Fruit fly (Drosophila melanogaster): ENCODE results near the gene nonC.

The nonC gene

dm6 chrX:6820703-6821102 lies 3.6 kb upstream of the nonC start, which contains the start of the genes Nf-YC and xit:
TSS of gene Nf-YC (minus strand) at chrX:6820919.
TSS of gene xit (plus strand) at chrX:6821016.
- TF ChIP-seq Hr4 (GFP tag; optimal IDR thresholded peaks at IDR 0.05), result no peak
- no peak for TF ChIP-seq CG16779 (tag; optimal IDR thresholded peaks at IDR 0.05)

DNA sequence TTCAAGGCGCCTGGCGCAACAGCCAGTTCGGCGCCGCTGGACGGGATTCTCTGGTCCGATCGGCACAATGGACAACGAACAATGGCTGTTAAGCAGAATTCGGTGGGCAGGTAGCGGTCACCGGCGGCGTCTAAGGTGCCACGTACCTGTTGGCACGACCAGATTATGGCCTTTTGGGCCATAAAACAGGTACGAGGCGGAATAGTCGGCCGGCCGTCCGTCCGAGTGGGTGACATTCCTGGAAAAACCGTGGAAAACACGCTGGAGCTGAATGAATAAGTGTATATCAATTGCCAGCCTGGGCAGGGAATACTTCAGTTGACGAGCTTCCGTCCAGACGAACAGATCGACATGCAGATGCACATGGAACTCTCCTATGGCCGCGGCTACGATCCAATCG lies 1.4 kb upstream of the nonC start, which contains the start of gene Atx-1:
TSS of gene Atx-1 (plus strand) at position 301 of the 400 bp plus-strand sequence.
- TF ChIP-seq CG34406 (GFP tag; optimal IDR thresholded peaks at IDR 0.05), result no peak
- TF ChIP-seq achi (GFP tag; optimal IDR thresholded peaks at IDR 0.05), result no peak
- no peak for TF ChIP-seq Sox14 (GFP tag; optimal IDR thresholded peaks at IDR 0.05)
- TF ChIP-seq CG6854 (GFP tag; optimal IDR thresholded peaks at IDR 0.05), result no peak
- no peak for TF ChIP-seq CG10631 (GFP tag; optimal IDR thresholded peaks at IDR 0.05)
- no peak for TF ChIP-seq CG10669 (GFP tag; optimal IDR thresholded peaks at IDR 0.05)
- no peak for TF ChIP-seq OdsH (GFP tag; optimal IDR thresholded peaks at IDR 0.05)
- TF ChIP-seq Met (GFP tag; optimal IDR thresholded peaks at IDR 0.05), result no peak
- no peak for TF ChIP-seq Smox (GFP tag; optimal IDR thresholded peaks at IDR 0.05)
- no peak for TF ChIP-seq ss (GFP tag; optimal IDR thresholded peaks at IDR 0.05)
- no peak for TF ChIP-seq Eip75B (GFP tag; optimal IDR thresholded peaks at IDR 0.05)
- no peak for TF ChIP-seq fd59A (GFP tag; optimal IDR thresholded peaks at IDR 0.05)

- TF ChIP-seq CG6792 (GFP tag; optimal IDR thresholded peaks at IDR 0.05) (no peak), Hr39 (GFP tag; optimal IDR thresholded peaks at IDR 0.05) (no peak), CG11294 (GFP tag; IDR thresholded peaks at IDR 0.05) (no peak), CG16779 (tag; optimal IDR thresholded peaks at IDR 0.05) (no peak), CG8319 (GFP tag; optimal IDR thresholded peaks at IDR 0.05) (no peak), svp (GFP tag) (no peak), topi (GFP tag; optimal IDR thresholded peaks at IDR 0.05) (no peak), Gug (GFP tag; IDR thresholded peaks at IDR 0.05) (no peak), Hr4 (GFP tag; optimal IDR thresholded peaks at IDR 0.05) (no peak), Smox (GFP tag; optimal IDR thresholded peaks at IDR 0.05) (no peak), achi (GFP tag; optimal IDR thresholded peaks at IDR 0.05) (no peak), Sox14 (GFP tag; optimal IDR thresholded peaks at IDR 0.05) (no peak), cyc (GFP tag; optimal IDR thresholded peaks at IDR 0.05) (no peak), Eip75B (GFP tag; optimal IDR thresholded peaks at IDR 0.05) (no peak)
Measured at dm6 chrX:6832584-6832983, 8.3 kb downstream of the nonC start, which contains the start of gene mAChR-C. TSS of gene mAChR-C (minus strand) at chrX:6832684.

dm6 chrX:6843841-6844440 lies 19.6 kb downstream of the nonC start, which contains the start of the genes CG14435 and Tmf:
TSS of gene CG14435 (minus strand) at chrX:6843921.
TSS of gene Tmf (plus strand) at chrX:6844341.
- TF ChIP-seq Sox15 (GFP tag; optimal IDR thresholded peaks at IDR 0.05), result peak; percentile 69
- TF ChIP-seq lz (GFP tag; optimal IDR thresholded peaks at IDR 0.05), result peak; percentile 81
- peak; percentile 62; the same call in 1 of the 2 replicates for TF ChIP-seq CG11294 (GFP tag; IDR thresholded peaks at IDR 0.05)
- no peak for TF ChIP-seq CG9139 (GFP tag; optimal IDR thresholded peaks at IDR 0.05)
- TF ChIP-seq fd59A (GFP tag; optimal IDR thresholded peaks at IDR 0.05), result peak; percentile 59
- TF ChIP-seq CG6808 (GFP tag; optimal IDR thresholded peaks at IDR 0.05), result peak; percentile 65
- TF ChIP-seq CG3032 (tag; optimal IDR thresholded peaks at IDR 0.05), result peak; percentile 78
- TF ChIP-seq CG7368 (GFP tag; optimal IDR thresholded peaks at IDR 0.05), result peak; percentile 31
- TF ChIP-seq CG6276 (GFP tag; optimal IDR thresholded peaks at IDR 0.05), result no peak
- peak; percentile 63 for TF ChIP-seq CG6792 (GFP tag; optimal IDR thresholded peaks at IDR 0.05)
- no peak for TF ChIP-seq vri (GFP tag; optimal IDR thresholded peaks at IDR 0.05)
- TF ChIP-seq Sox102F (GFP tag; optimal IDR thresholded peaks at IDR 0.05), result peak; percentile 63
- TF ChIP-seq eg (GFP tag; IDR thresholded peaks at IDR 0.05), result peak; percentile 80
- peak; percentile 79 for TF ChIP-seq pdm3 (GFP tag; optimal IDR thresholded peaks at IDR 0.05)
- peak; percentile 72 for TF ChIP-seq Eip75B (GFP tag; optimal IDR thresholded peaks at IDR 0.05)
- peak; percentile 56 for TF ChIP-seq fkh (GFP tag; optimal IDR thresholded peaks at IDR 0.05)
- peak; percentile 23 to 64 for TF ChIP-seq salr (GFP tag; optimal IDR thresholded peaks at IDR 0.05)
- TF ChIP-seq CG31627 (GFP tag; optimal IDR thresholded peaks at IDR 0.05), result peak; percentile 75
- TF ChIP-seq svp (GFP tag), result peak; percentile 89
- peak; percentile 68 for TF ChIP-seq Sox14 (GFP tag; optimal IDR thresholded peaks at IDR 0.05)
- peak; percentile 83 for TF ChIP-seq CG32006 (GFP tag; optimal IDR thresholded peaks at IDR 0.05)
- TF ChIP-seq Eip78C (GFP tag), result peak; percentile 90
- peak; percentile 85 for TF ChIP-seq CG10631 (GFP tag; optimal IDR thresholded peaks at IDR 0.05)
- peak; percentile 66 for TF ChIP-seq Ets21C (GFP tag; optimal IDR thresholded peaks at IDR 0.05)
- peak; percentile 67 for TF ChIP-seq CG15336 (GFP tag; IDR thresholded peaks at IDR 0.05)
- TF ChIP-seq CG8119 (GFP tag; IDR thresholded peaks at IDR 0.05), result peak; percentile 77
- peak; percentile 51 for TF ChIP-seq Eip93F (GFP tag; optimal IDR thresholded peaks at IDR 0.05)
- peak; percentile 69 for TF ChIP-seq dsx (GFP tag; optimal IDR thresholded peaks at IDR 0.05; ENCODE audit: poor library complexity, severe bottlenecking)
- TF ChIP-seq ss (GFP tag; optimal IDR thresholded peaks at IDR 0.05), result peak; percentile 35 to 54
- TF ChIP-seq Lpt (GFP tag; optimal IDR thresholded peaks at IDR 0.05), result peak; percentile 63
- no peak for TF ChIP-seq CG16779 (tag; optimal IDR thresholded peaks at IDR 0.05)

Data from whole organism, prepupa.